Fruit fly (Drosophila melanogaster) whole organism, embryonic: ENCODE measurements around the gene PLCXD.

ENCODE experiments used
- Aef1 ChIP-seq: fragments of 200-800 bp; sonication (Bioruptor generic); IDR thresholded peaks from 3 replicates; pipeline ENCODE4 v1.3.6; 2022; ENCODE audit warnings: missing biosample characterization, missing genetic modification characterization
- Asciz ChIP-seq: fragments of 200-800 bp; sonication (Bioruptor generic); optimal IDR thresholded peaks from 2 replicates; lab custom pipeline; 2017; ENCODE audit warnings: missing biosample characterization, mild to moderate bottlenecking, missing genetic modification characterization, missing genetic modification reagents
- CG10979 ChIP-seq: fragments of 200-800 bp; sonication (Bioruptor generic); optimal IDR thresholded peaks from 2 replicates; lab custom pipeline; 2018; ENCODE audit warnings: missing biosample characterization, mild to moderate bottlenecking, missing genetic modification characterization, moderate library complexity
- CG12236 ChIP-seq: fragments of 200-800 bp; sonication (Bioruptor generic); optimal IDR thresholded peaks from 2 replicates; lab custom pipeline; 2016; ENCODE audit warnings: missing biosample characterization, missing genetic modification characterization
- CG1233 ChIP-seq: fragments of 200-800 bp; sonication (Bioruptor generic); optimal IDR thresholded peaks from 4 replicates; lab custom pipeline; 2018; ENCODE audit warnings: missing biosample characterization, mild to moderate bottlenecking, missing genetic modification characterization
- CG13287 ChIP-seq: fragments of 200-800 bp; sonication (Bioruptor generic); IDR thresholded peaks from 2 replicates; pipeline ENCODE4 v1.3.6; 2022; ENCODE audit warnings: missing biosample characterization, missing genetic modification characterization; ENCODE audit not compliant: partially characterized antibody
- CG13775 ChIP-seq: fragments of 200-800 bp; sonication (Bioruptor generic); optimal IDR thresholded peaks from 3 replicates; lab custom pipeline; 2017; ENCODE audit warnings: missing biosample characterization, mild to moderate bottlenecking, missing genetic modification characterization
- CG14710 ChIP-seq: fragments of 200-800 bp; sonication (Bioruptor generic); optimal IDR thresholded peaks from 3 replicates; lab custom pipeline; 2019; ENCODE audit warnings: missing biosample characterization, mild to moderate bottlenecking, missing genetic modification characterization, moderate library complexity
- CG16815 ChIP-seq: fragments of 200-800 bp; sonication (Bioruptor generic); optimal IDR thresholded peaks from 3 replicates; lab custom pipeline; 2017; ENCODE audit warnings: missing biosample characterization, mild to moderate bottlenecking, missing genetic modification characterization
- CG17385 ChIP-seq: fragments of 200-800 bp; sonication (Bioruptor generic); optimal IDR thresholded peaks from 3 replicates; lab custom pipeline; 2018; ENCODE audit warnings: missing biosample characterization, mild to moderate bottlenecking, missing genetic modification characterization
- CG2202 ChIP-seq: fragments of 200-800 bp; sonication (Bioruptor generic); optimal IDR thresholded peaks from 2 replicates; lab custom pipeline; 2018; ENCODE audit warnings: missing biosample characterization, mild to moderate bottlenecking, missing genetic modification characterization
- CG2875 ChIP-seq: fragments of 200-800 bp; sonication (Bioruptor generic); optimal IDR thresholded peaks from 2 replicates; lab custom pipeline; 2017; ENCODE audit warnings: missing biosample characterization, mild to moderate bottlenecking, missing genetic modification characterization, missing genetic modification reagents
- CG4328 ChIP-seq: fragments of 200-800 bp; sonication (Bioruptor generic); optimal IDR thresholded peaks from 3 replicates; lab custom pipeline; 2017; ENCODE audit warnings: missing biosample characterization, missing genetic modification reagents, missing genetic modification characterization
- CG6254 ChIP-seq: fragments of 200-800 bp; sonication (Bioruptor generic); optimal IDR thresholded peaks from 3 replicates; lab custom pipeline; 2017; ENCODE audit warnings: mild to moderate bottlenecking, missing biosample characterization, missing genetic modification reagents, missing genetic modification characterization
- CG6654 ChIP-seq: fragments of 200-800 bp; sonication (Bioruptor generic); optimal IDR thresholded peaks from 2 replicates; lab custom pipeline; 2017; ENCODE audit warnings: missing biosample characterization, mild to moderate bottlenecking, missing genetic modification characterization
- CG8765 ChIP-seq: fragments of 200-800 bp; sonication (Bioruptor generic); IDR thresholded peaks from 2 replicates; pipeline ENCODE4 v1.3.6; 2022; ENCODE audit warnings: missing biosample characterization, missing genetic modification characterization
- CG9437 ChIP-seq: fragments of 200-800 bp; sonication (Bioruptor generic); optimal IDR thresholded peaks from 2 replicates; lab custom pipeline; 2018; ENCODE audit warnings: missing biosample characterization, mild to moderate bottlenecking, missing genetic modification characterization
- Chrac-16 ChIP-seq: fragments of 200-800 bp; sonication (Bioruptor generic); optimal IDR thresholded peaks from 3 replicates; lab custom pipeline; 2016; ENCODE audit warnings: missing biosample characterization, missing genetic modification characterization
- CoRest ChIP-seq: fragments of 200-800 bp; sonication (Bioruptor generic); optimal IDR thresholded peaks from 3 replicates; lab custom pipeline; 2018; ENCODE audit warnings: missing biosample characterization, mild to moderate bottlenecking, missing genetic modification characterization, moderate library complexity
- D ChIP-seq, 2 experiments: fragments of 200-800 bp in 1 of 2; fragments of >200 bp in 1 of 2; sonication (Bioruptor generic) in 1 of 2; optimal IDR thresholded peaks; 2 replicates in 1 of 2; 3 replicates in 1 of 2; lab custom pipeline; 2017; ENCODE audit warnings: mild to moderate bottlenecking in 1 of 2, missing biosample characterization in 1 of 2, missing genetic modification characterization in 1 of 2, missing genetic modification reagents in 1 of 2
- Dad ChIP-seq: fragments of 200-800 bp; sonication (Bioruptor generic); optimal IDR thresholded peaks from 3 replicates; lab custom pipeline; 2016; ENCODE audit warnings: missing biosample characterization, missing genetic modification characterization
- E2f2 ChIP-seq: fragments of 200-800 bp; sonication (Bioruptor generic); IDR thresholded peaks from 2 replicates; pipeline ENCODE4 v1.3.6; 2022; ENCODE audit warnings: missing biosample characterization, missing genetic modification characterization
- Nf-YB ChIP-seq: fragments of 200-800 bp; sonication (Bioruptor generic); optimal IDR thresholded peaks from 3 replicates; lab custom pipeline; 2019; ENCODE audit warnings: missing biosample characterization, mild to moderate bottlenecking, missing genetic modification characterization, moderate library complexity
- Ptx1 ChIP-seq: fragments of 200-800 bp; sonication (Bioruptor generic); IDR thresholded peaks from 2 replicates; pipeline ENCODE4 v1.3.6; 2022; ENCODE audit warnings: missing biosample characterization, missing genetic modification characterization
- Sox102F ChIP-seq: fragments of 200-800 bp; sonication (Bioruptor generic); optimal IDR thresholded peaks from 2 replicates; lab custom pipeline; 2018; ENCODE audit warnings: missing biosample characterization, mild to moderate bottlenecking, missing genetic modification characterization, moderate library complexity
- Trl ChIP-seq, 3 experiments: fragments of >200 bp in 2 of 3; fragments of 200-800 bp in 1 of 3; sonication (Bioruptor generic) in 1 of 3; optimal IDR thresholded peaks; 2 replicates in 1 of 3; 3 replicates in 2 of 3; lab custom pipeline; 2016 to 2017; ENCODE audit warnings: missing biosample characterization in 1 of 3, missing genetic modification characterization in 1 of 3
- az2 ChIP-seq: fragments of 200-800 bp; sonication (Bioruptor generic); optimal IDR thresholded peaks from 3 replicates; lab custom pipeline; 2016; ENCODE audit warnings: missing biosample characterization, missing genetic modification characterization
- ci ChIP-seq: fragments of 200-800 bp; sonication (Bioruptor generic); IDR thresholded peaks from 3 replicates; pipeline ENCODE4 v1.3.6; 2022; ENCODE audit warnings: missing biosample characterization, missing genetic modification characterization
- crc ChIP-seq: fragments of 200-800 bp; sonication (Bioruptor generic); optimal IDR thresholded peaks from 2 replicates; lab custom pipeline; 2016; ENCODE audit warnings: missing biosample characterization, missing genetic modification characterization
- croc ChIP-seq: fragments of 200-800 bp; sonication (Bioruptor generic); conservative IDR thresholded peaks from 3 replicates; pipeline ENCODE4 v1.3.6; 2022; ENCODE audit warnings: missing biosample characterization, missing genetic modification characterization
- dmrt11E ChIP-seq: fragments of 200-800 bp; sonication (Bioruptor generic); optimal IDR thresholded peaks from 3 replicates; lab custom pipeline; 2018; ENCODE audit warnings: missing biosample characterization, mild to moderate bottlenecking, missing genetic modification characterization, moderate library complexity
- dmrt99B ChIP-seq: fragments of 200-800 bp; sonication (Bioruptor generic); optimal IDR thresholded peaks from 2 replicates; lab custom pipeline; 2018; ENCODE audit warnings: missing biosample characterization, mild to moderate bottlenecking, missing genetic modification characterization, moderate library complexity
- gcm ChIP-seq: fragments of 200-800 bp; sonication (Bioruptor generic); optimal IDR thresholded peaks from 2 replicates; lab custom pipeline; 2019; ENCODE audit warnings: missing biosample characterization, mild to moderate bottlenecking, missing genetic modification characterization, moderate library complexity
- grau ChIP-seq: fragments of 200-800 bp; optimal IDR thresholded peaks from 3 replicates; lab custom pipeline; 2019; ENCODE audit warnings: missing biosample characterization, mild to moderate bottlenecking, missing genetic modification characterization, moderate library complexity
- gro ChIP-seq: fragments of 200-800 bp; sonication (Bioruptor generic); optimal IDR thresholded peaks from 2 replicates; lab custom pipeline; 2016; ENCODE audit warnings: missing biosample characterization, missing genetic modification characterization
- ken ChIP-seq: fragments of 200-800 bp; sonication (Bioruptor generic); IDR thresholded peaks from 3 replicates; pipeline ENCODE4 v1.3.6; 2022; ENCODE audit warnings: missing biosample characterization, missing genetic modification characterization
- lola ChIP-seq, 3 experiments: fragments of >200 bp in 2 of 3; fragments of 200-800 bp in 1 of 3; sonication (Bioruptor generic) in 1 of 3; optimal IDR thresholded peaks; 2 replicates each; lab custom pipeline; 2017 to 2019; ENCODE audit warnings: missing biosample characterization in 3 of 3, missing genetic modification characterization in 3 of 3, mild to moderate bottlenecking in 1 of 3, moderate library complexity in 1 of 3
- nerfin-1 ChIP-seq: fragments of 200-800 bp; sonication (Bioruptor generic); optimal IDR thresholded peaks from 3 replicates; lab custom pipeline; 2019; ENCODE audit warnings: missing biosample characterization, mild to moderate bottlenecking, missing genetic modification characterization, moderate library complexity
- nom ChIP-seq: fragments of 200-800 bp; sonication (Bioruptor generic); optimal IDR thresholded peaks from 2 replicates; lab custom pipeline; 2017; ENCODE audit warnings: missing biosample characterization, missing genetic modification characterization, mild to moderate bottlenecking, moderate library complexity, missing genetic modification reagents
- pzg ChIP-seq: fragments of 200-800 bp; sonication (Bioruptor generic); optimal IDR thresholded peaks from 3 replicates; lab custom pipeline; 2018; ENCODE audit warnings: missing biosample characterization, mild to moderate bottlenecking, missing genetic modification characterization, moderate library complexity
- row ChIP-seq: fragments of 200-800 bp; sonication (Bioruptor generic); IDR thresholded peaks from 3 replicates; pipeline ENCODE4 v1.3.6; 2022; ENCODE audit warnings: missing biosample characterization, missing genetic modification characterization
- salm ChIP-seq: fragments of 200-800 bp; sonication (Bioruptor generic); optimal IDR thresholded peaks from 2 replicates; lab custom pipeline; 2018; ENCODE audit warnings: missing biosample characterization, mild to moderate bottlenecking, missing genetic modification characterization
- slou ChIP-seq: fragments of 200-800 bp; sonication (Bioruptor generic); optimal IDR thresholded peaks from 3 replicates; lab custom pipeline; 2016; ENCODE audit warnings: missing biosample characterization, missing genetic modification characterization
- sqz ChIP-seq: fragments of 200-800 bp; sonication (Bioruptor generic); optimal IDR thresholded peaks from 3 replicates; lab custom pipeline; 2018; ENCODE audit warnings: missing biosample characterization, mild to moderate bottlenecking, missing genetic modification characterization
- unc-4 ChIP-seq: fragments of 200-800 bp; sonication (Bioruptor generic); IDR thresholded peaks from 2 replicates; pipeline ENCODE4 v1.3.6; 2022; ENCODE audit warnings: missing biosample characterization, missing genetic modification characterization; ENCODE audit not compliant: partially characterized antibody
- unpg ChIP-seq: fragments of 200-800 bp; sonication (Bioruptor generic); optimal IDR thresholded peaks from 3 replicates; lab custom pipeline; 2018; ENCODE audit warnings: missing biosample characterization, mild to moderate bottlenecking, missing genetic modification characterization, moderate library complexity
- vnd ChIP-seq: fragments of 200-800 bp; sonication (Bioruptor generic); IDR thresholded peaks from 3 replicates; pipeline ENCODE4 v1.3.6; 2022; ENCODE audit warnings: missing biosample characterization, missing genetic modification characterization; ENCODE audit not compliant: partially characterized antibody

PLCXD gene

dm6 chr2L:12065683-12066386, 16.6 kb downstream of the PLCXD start (continued):
- no peak for TF ChIP-seq ci (GFP tag; lab: Robert Waterston, UW)
- TF ChIP-seq pzg (GFP tag; lab: Kevin White, UChicago) = no peak
- 0 out of 2 replicates have a peak, but pooled peaks have one; percentile 5 for TF ChIP-seq Ptx1 (GFP tag; lab: Robert Waterston, UW)
- TF ChIP-seq CG13287 (GFP tag; lab: Robert Waterston, UW) = no peak
- TF ChIP-seq Chrac-16 = peak; percentile 12
- peak; percentile 71 for TF ChIP-seq CG14710 (tag; lab: Kevin White, UChicago)
- no peak for TF ChIP-seq Dad (GFP tag; lab: Kevin White, UChicago)
- TF ChIP-seq row (GFP tag; lab: Robert Waterston, UW) = peak; percentile 50
- no peak for TF ChIP-seq vnd (GFP tag; lab: Robert Waterston, UW)
- peak; percentile 47 for TF ChIP-seq unpg (GFP tag; lab: Kevin White, UChicago)
- peak in 1 of 2 experiments; percentile 39 for TF ChIP-seq Trl (optimal IDR thresholded peaks at IDR 0.05; lab: Kevin White, UChicago)
- TF ChIP-seq Trl (GFP tag; optimal IDR thresholded peaks at IDR 0.05; lab: Kevin White, UChicago) = no peak
- TF ChIP-seq CG13775 (GFP tag; lab: Kevin White, UChicago) = peak; percentile 12
- TF ChIP-seq az2 = peak; percentile 32
- TF ChIP-seq unc-4 (GFP tag; lab: Robert Waterston, UW) = no peak
- no peak for TF ChIP-seq CG6654
- peak; percentile 89 for TF ChIP-seq sqz
- TF ChIP-seq CG9437 (GFP tag; lab: Kevin White, UChicago) = peak; percentile 1
- peak; percentile 52 for TF ChIP-seq gcm (GFP tag; lab: Kevin White, UChicago)
- peak; percentile 57 for TF ChIP-seq Sox102F (GFP tag; lab: Kevin White, UChicago)
- no peak for TF ChIP-seq Aef1 (GFP tag; lab: Robert Waterston, UW)
- TF ChIP-seq CG16815 (GFP tag; lab: Kevin White, UChicago) = peak; percentile 33
- TF ChIP-seq CoRest (tag; lab: Kevin White, UChicago) = peak; percentile 48
- TF ChIP-seq Asciz (GFP tag; lab: Kevin White, UChicago) = peak; percentile 27
- TF ChIP-seq CG17385 (GFP tag; lab: Kevin White, UChicago) = peak; percentile 9
- no peak for TF ChIP-seq crc (GFP tag; lab: Kevin White, UChicago)
- peak; percentile 42 for TF ChIP-seq Nf-YB (GFP tag; lab: Kevin White, UChicago)
- peak; percentile 82 for TF ChIP-seq CG10979
- peak in 1 of 3 experiments; percentile 74 for TF ChIP-seq lola (GFP tag; optimal IDR thresholded peaks at IDR 0.05; lab: Kevin White, UChicago)
- no peak for TF ChIP-seq CG12236 (GFP tag; lab: Kevin White, UChicago)
- no peak for TF ChIP-seq CG8765 (GFP tag; lab: Robert Waterston, UW)
- TF ChIP-seq dmrt11E = peak; percentile 83
- no peak for TF ChIP-seq CG1233
- peak; percentile 28 for TF ChIP-seq CG2202 (tag; lab: Kevin White, UChicago)
- TF ChIP-seq dmrt99B (tag; lab: Kevin White, UChicago) = peak; percentile 67
- peak; percentile 38; the same call in 1 of the 3 replicates for TF ChIP-seq croc (GFP tag; lab: Robert Waterston, UW)
- peak; percentile 69 for TF ChIP-seq CG6254
- peak; percentile 4 for TF ChIP-seq salm (tag; lab: Kevin White, UChicago)
- no peak for TF ChIP-seq D (optimal IDR thresholded peaks at IDR 0.05; lab: Kevin White, UChicago)
- TF ChIP-seq D (GFP tag; optimal IDR thresholded peaks at IDR 0.05; lab: Kevin White, UChicago) = peak; percentile 46
- TF ChIP-seq CG2875 (GFP tag; lab: Kevin White, UChicago) = peak; percentile 32
- TF ChIP-seq gro (GFP tag; lab: Kevin White, UChicago) = no peak
- TF ChIP-seq ken (GFP tag; lab: Robert Waterston, UW) = 0 out of 3 replicates have a peak, but pooled peaks have one; percentile 8
- TF ChIP-seq slou (GFP tag; lab: Kevin White, UChicago) = no peak
- peak; percentile 45 for TF ChIP-seq grau (tag; lab: Kevin White, UChicago)
- TF ChIP-seq E2f2 (GFP tag; lab: Robert Waterston, UW) = no peak
- TF ChIP-seq CG4328 = no peak
- TF ChIP-seq nom (GFP tag; lab: Kevin White, UChicago) = peak; percentile 86
- peak; percentile 47 for TF ChIP-seq nerfin-1 (tag; lab: Kevin White, UChicago)
